Worm (Caenorhabditis elegans): ENCODE measurements around the gene srbc-41.

DNA sequence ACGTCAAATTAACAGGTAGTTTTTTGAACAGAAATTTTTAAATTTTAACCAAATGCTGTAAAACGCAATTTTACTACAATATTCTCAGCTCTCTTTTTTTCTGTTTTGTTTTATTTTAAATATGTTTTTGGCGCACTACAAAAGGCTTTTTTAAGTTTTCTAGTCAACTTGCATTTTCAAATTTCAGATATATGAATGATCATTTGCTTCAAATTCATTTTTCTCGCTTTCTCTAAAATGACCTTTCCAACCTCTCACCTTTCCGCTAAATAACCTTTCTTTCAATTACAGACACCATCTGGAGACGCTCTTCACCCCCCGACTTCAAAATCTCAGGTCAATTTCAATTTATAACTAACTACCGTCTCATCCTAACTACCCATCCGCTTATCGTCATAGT lies 47.9 kb downstream of the srbc-41 start, which contains the start of gene cdc-25.2:
- TF ChIP-seq unc-62 (GFP tag; optimal IDR thresholded peaks at IDR 0.05) (no peak), jun-1 (tag; optimal IDR thresholded peaks at IDR 0.05) (no peak), ama-1 (optimal IDR thresholded peaks at IDR 0.05) (no peak), rnt-1 (tag; optimal IDR thresholded peaks at IDR 0.05) (no peak)
